Worm (Caenorhabditis elegans) whole organism, young adult: Measurements from ENCODE around the gene mlt-9.

Source experiments
- C17E4.6 ChIP-seq: fragments of 200-800 bp; sonication (Bioruptor generic); IDR thresholded peaks from 2 replicates; pipeline ENCODE4 v1.3.6; 2022; ENCODE audit warnings: missing genetic modification reagents, missing genetic modification characterization, missing compliant biosample characterization
- D2030.7 ChIP-seq: fragments of 200-800 bp; sonication (Bioruptor generic); IDR thresholded peaks from 2 replicates; pipeline ENCODE4 v1.3.6; 2022; ENCODE audit warnings: missing genetic modification reagents, missing genetic modification characterization, missing compliant biosample characterization
- F37B4.10 ChIP-seq: fragments of 200-800 bp; sonication (Bioruptor generic); IDR thresholded peaks from 2 replicates; pipeline ENCODE4 v1.3.6; 2022; ENCODE audit warnings: missing genetic modification characterization, missing compliant biosample characterization
- F49E8.2 ChIP-seq: sonication (generic microtip); optimal IDR thresholded peaks from 3 replicates; lab custom pipeline; 2017; ENCODE audit warnings: missing genetic modification characterization, mild to moderate bottlenecking, missing compliant biosample characterization, antibody characterized with exemption, moderate library complexity; ENCODE audit not compliant: insufficient read depth
- Y53G8AR.9 ChIP-seq: fragments of 200-800 bp; sonication (Bioruptor generic); conservative IDR thresholded peaks from 2 replicates; pipeline ENCODE4 v1.3.6; 2022; ENCODE audit warnings: missing genetic modification reagents, missing genetic modification characterization, missing compliant biosample characterization
- Y67H2A.10 ChIP-seq: fragments of 200-800 bp; sonication (Bioruptor generic); conservative IDR thresholded peaks from 2 replicates; pipeline ENCODE4 v1.3.6; 2022; ENCODE audit warnings: missing genetic modification reagents, missing genetic modification characterization, missing compliant biosample characterization
- Y95B8A.8 ChIP-seq: fragments of 200-800 bp; sonication (Bioruptor generic); IDR thresholded peaks from 2 replicates; pipeline ENCODE4 v1.3.6; 2022; ENCODE audit warnings: missing genetic modification reagents, missing genetic modification characterization, missing compliant biosample characterization
- ZK185.1 ChIP-seq: sonication (generic microtip); optimal IDR thresholded peaks from 2 replicates; lab custom pipeline; 2016; ENCODE audit warnings: mild to moderate bottlenecking, missing genetic modification characterization, missing compliant biosample characterization; ENCODE audit not compliant: poor library complexity, severe bottlenecking
- aptf-3 ChIP-seq: fragments of 200-800 bp; sonication (Bioruptor generic); IDR thresholded peaks from 2 replicates; pipeline ENCODE4 v1.3.6; 2022; ENCODE audit warnings: missing genetic modification characterization, missing compliant biosample characterization
- attf-5 ChIP-seq: fragments of 200-800 bp; sonication (Bioruptor generic); optimal IDR thresholded peaks from 2 replicates; lab custom pipeline; 2018; ENCODE audit warnings: mild to moderate bottlenecking, missing genetic modification characterization, missing compliant biosample characterization
- ccch-3 ChIP-seq: fragments of 200-800 bp; sonication (Bioruptor generic); optimal IDR thresholded peaks from 2 replicates; lab custom pipeline; 2018; ENCODE audit warnings: mild to moderate bottlenecking, missing genetic modification characterization, missing compliant biosample characterization
- ceh-27 ChIP-seq: fragments of 200-800 bp; sonication (Bioruptor generic); optimal IDR thresholded peaks from 2 replicates; lab custom pipeline; 2018; ENCODE audit warnings: mild to moderate bottlenecking, missing genetic modification characterization, moderate library complexity, missing compliant biosample characterization
- egrh-3 ChIP-seq: fragments of 200-800 bp; sonication (Bioruptor generic); IDR thresholded peaks from 2 replicates; pipeline ENCODE4 v1.3.6; 2022; ENCODE audit warnings: missing genetic modification reagents, missing genetic modification characterization, missing compliant biosample characterization
- ekl-4 ChIP-seq: fragments of 200-800 bp; sonication (Bioruptor generic); IDR thresholded peaks from 2 replicates; pipeline ENCODE4 v1.3.6; 2022; ENCODE audit warnings: missing genetic modification reagents, missing genetic modification characterization, missing compliant biosample characterization
- ets-4 ChIP-seq: fragments of 200-800 bp; sonication (Bioruptor generic); optimal IDR thresholded peaks from 2 replicates; lab custom pipeline; 2018; ENCODE audit warnings: mild to moderate bottlenecking, missing genetic modification characterization, missing compliant biosample characterization
- hlh-12 ChIP-seq: sonication (generic microtip); optimal IDR thresholded peaks from 2 replicates; lab custom pipeline; 2016; ENCODE audit warnings: missing genetic modification characterization, missing compliant biosample characterization
- hmg-1.2 ChIP-seq: fragments of 200-800 bp; sonication (Bioruptor generic); IDR thresholded peaks from 2 replicates; pipeline ENCODE4 v1.3.6; 2022; ENCODE audit warnings: missing genetic modification reagents, missing genetic modification characterization, missing compliant biosample characterization
- mcd-1 ChIP-seq: fragments of 200-800 bp; sonication (Bioruptor generic); IDR thresholded peaks from 2 replicates; pipeline ENCODE4 v1.3.6; 2022; ENCODE audit warnings: missing genetic modification reagents, missing genetic modification characterization, missing compliant biosample characterization
- nfya-2 ChIP-seq: fragments of 200-800 bp; sonication (Bioruptor generic); IDR thresholded peaks from 2 replicates; pipeline ENCODE4 v1.3.6; 2022; ENCODE audit warnings: missing genetic modification reagents, missing genetic modification characterization, missing compliant biosample characterization
- sea-2 ChIP-seq: fragments of 200-800 bp; sonication (Bioruptor generic); IDR thresholded peaks from 2 replicates; pipeline ENCODE4 v1.3.6; 2022; ENCODE audit warnings: missing genetic modification characterization, missing compliant biosample characterization
- snpc-1.1 ChIP-seq: sonication (generic microtip); optimal IDR thresholded peaks from 2 replicates; lab custom pipeline; 2017; ENCODE audit warnings: missing genetic modification characterization, mild to moderate bottlenecking, missing compliant biosample characterization, antibody characterized with exemption, moderate library complexity, missing genotype, missing genetic modification reagents; ENCODE audit not compliant: insufficient read depth
- snpc-1.3 ChIP-seq: sonication (generic microtip); optimal IDR thresholded peaks from 2 replicates; lab custom pipeline; 2017; ENCODE audit warnings: missing genetic modification characterization, mild to moderate bottlenecking, missing compliant biosample characterization, antibody characterized with exemption, moderate library complexity, missing genotype, missing genetic modification reagents; ENCODE audit not compliant: insufficient read depth
- snpc-4 ChIP-seq, 5 experiments: fragments of 150-350 bp in 1 of 5; sonication (generic microtip) in 4 of 5; optimal IDR thresholded peaks; 2 replicates each; lab custom pipeline; 2014 to 2018; ENCODE audit warnings: missing genetic modification characterization in 5 of 5, missing biosample characterization in 3 of 5, antibody characterized with exemption in 2 of 5, mild to moderate bottlenecking in 2 of 5, missing compliant biosample characterization in 2 of 5, missing genotype in 2 of 5, moderate library complexity in 2 of 5, missing genetic modification reagents in 1 of 5
- tlf-1 ChIP-seq: fragments of 200-800 bp; sonication (Bioruptor generic); optimal IDR thresholded peaks from 2 replicates; lab custom pipeline; 2018; ENCODE audit warnings: mild to moderate bottlenecking, missing genetic modification characterization, missing compliant biosample characterization
- unc-130 ChIP-seq: sonication (generic microtip); optimal IDR thresholded peaks from 2 replicates; lab custom pipeline; 2016; ENCODE audit warnings: missing genetic modification reagents, missing genetic modification characterization, missing compliant biosample characterization
- zfh-2 ChIP-seq: fragments of 200-800 bp; sonication (Bioruptor generic); conservative IDR thresholded peaks from 2 replicates; pipeline ENCODE4 v1.3.6; 2022; ENCODE audit warnings: missing genetic modification reagents, missing genetic modification characterization, missing compliant biosample characterization
- zim-3 ChIP-seq: sonication (generic microtip); optimal IDR thresholded peaks from 2 replicates; lab custom pipeline; 2017; ENCODE audit warnings: mild to moderate bottlenecking, missing genetic modification characterization, moderate library complexity, missing compliant biosample characterization

mlt-9 gene

ce11 chrX:15076042-15076565 is 31.5 kb downstream of the mlt-9 start, which contains the start of the genes H40L08.3 and H40L08.9 (continued):
- TF ChIP-seq aptf-3 (GFP tag; lab: Robert Waterston, UW) (no peak), nfya-2 (0 out of 2 replicates have a peak, but pooled peaks have one; percentile 51), ets-4 (GFP tag; lab: Kevin White, UChicago) (no peak), zim-3 (tag; lab: Kevin White, UChicago) (peak; percentile 42), C17E4.6 (GFP tag; lab: Robert Waterston, UW) (0 out of 2 replicates have a peak, but pooled peaks have one; percentile 3), sea-2 (GFP tag; lab: Robert Waterston, UW) (no peak), attf-5 (GFP tag; lab: Kevin White, UChicago) (no peak), Y53G8AR.9 (no peak), snpc-1.1 (tag; lab: Kevin White, UChicago) (no peak), ekl-4 (GFP tag; lab: Robert Waterston, UW) (no peak)

DNA sequence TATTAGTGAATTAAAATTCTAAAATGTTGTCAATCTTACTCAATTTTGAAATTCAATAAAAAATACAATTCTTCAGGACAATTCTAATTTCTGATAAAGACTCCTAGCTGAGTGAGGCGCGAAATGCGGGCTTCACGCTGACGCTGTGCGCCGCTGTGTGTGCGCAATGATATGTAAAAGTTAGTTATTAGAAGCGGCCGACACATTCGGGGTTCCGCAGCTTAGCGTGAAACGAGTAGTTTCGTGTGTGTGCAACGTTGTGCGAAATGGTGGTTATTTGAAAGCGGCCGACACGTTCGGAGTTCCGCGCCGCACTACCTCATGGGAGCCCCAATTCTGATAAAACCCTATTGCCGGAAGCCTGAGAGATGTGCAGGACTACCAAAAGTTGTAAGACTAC is 32.4 kb downstream of the mlt-9 start:
- 0 out of 2 replicates have a peak, but pooled peaks have one; percentile 7 for TF ChIP-seq Y95B8A.8 (GFP tag; lab: Robert Waterston, UW)
- TF ChIP-seq ZK185.1 (tag; lab: Kevin White, UChicago) = no peak
- TF ChIP-seq snpc-1.1 (tag; lab: Kevin White, UChicago) = peak; percentile 30
- no peak for TF ChIP-seq snpc-4 (GFP tag; optimal IDR thresholded peaks at IDR 0.05; lab: Kevin White, UChicago)
- TF ChIP-seq snpc-4 (tag; optimal IDR thresholded peaks at IDR 0.05; lab: Kevin White, UChicago) = peak in 2 of 4 experiments; percentile 51 to 80
- no peak for TF ChIP-seq unc-130
- TF ChIP-seq, all 124 proteins: peak for 3

DNA sequence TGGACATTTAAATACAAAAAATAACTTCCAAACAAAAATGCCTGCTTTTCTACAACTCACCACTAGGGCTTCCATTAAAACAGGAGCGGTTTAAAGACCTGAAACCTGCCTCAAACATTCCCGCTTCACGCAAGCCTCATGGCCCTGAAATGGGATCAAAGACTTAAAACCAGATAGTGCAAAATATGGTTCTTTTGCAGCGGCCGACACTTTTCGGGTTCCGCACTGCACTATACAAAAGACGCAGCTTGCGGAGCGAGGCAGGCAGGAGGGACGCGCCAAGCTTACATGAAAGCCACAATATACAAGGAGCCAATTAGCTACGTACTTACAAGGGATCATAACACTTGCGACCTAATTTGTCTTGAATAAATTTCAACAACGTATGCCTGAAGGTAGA is 34.1 kb downstream of the mlt-9 start:
- TF ChIP-seq snpc-1.1 (tag; lab: Kevin White, UChicago) (peak; percentile 22), snpc-4 (GFP tag; optimal IDR thresholded peaks at IDR 0.05; lab: Kevin White, UChicago) (peak; percentile 29), snpc-4 (tag; optimal IDR thresholded peaks at IDR 0.05; lab: Kevin White, UChicago) (peak in 2 of 4 experiments; percentile 88 to 91), ets-4 (GFP tag; lab: Kevin White, UChicago) (no peak), F37B4.10 (GFP tag; lab: Robert Waterston, UW) (no peak), hmg-1.2 (GFP tag; lab: Robert Waterston, UW) (peak; percentile 35; the same call in 1 of the 2 replicates)

DNA sequence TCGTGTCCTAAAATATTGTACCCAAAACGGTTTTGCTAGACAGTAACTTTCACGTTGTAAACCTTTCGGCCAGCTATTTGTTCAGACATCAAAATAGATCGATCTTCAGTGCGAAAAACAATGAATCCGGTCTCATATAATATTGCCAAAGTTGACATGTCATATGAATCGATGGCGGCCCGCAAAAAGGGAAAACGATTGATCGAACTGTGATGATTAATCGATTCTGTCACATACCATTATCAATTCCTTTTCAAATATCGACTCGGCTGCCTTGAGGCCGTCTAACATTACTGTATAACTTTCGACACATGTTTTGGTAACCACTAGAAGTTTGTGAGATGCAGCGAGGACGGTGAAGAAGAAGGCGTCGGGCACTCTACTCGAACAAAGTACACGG is 34.7 kb downstream of the mlt-9 start:
- TF ChIP-seq ets-4 (GFP tag; lab: Kevin White, UChicago) (no peak), Y53G8AR.9 (no peak), tlf-1 (GFP tag; lab: Kevin White, UChicago) (no peak), D2030.7 (no peak), mcd-1 (no peak), snpc-1.3 (no peak), F49E8.2 (tag; lab: Kevin White, UChicago) (no peak), Y67H2A.10 (GFP tag; lab: Robert Waterston, UW) (no peak), ccch-3 (GFP tag; lab: Kevin White, UChicago) (no peak), ceh-27 (GFP tag; lab: Kevin White, UChicago) (no peak), hmg-1.2 (GFP tag; lab: Robert Waterston, UW) (no peak)

DNA sequence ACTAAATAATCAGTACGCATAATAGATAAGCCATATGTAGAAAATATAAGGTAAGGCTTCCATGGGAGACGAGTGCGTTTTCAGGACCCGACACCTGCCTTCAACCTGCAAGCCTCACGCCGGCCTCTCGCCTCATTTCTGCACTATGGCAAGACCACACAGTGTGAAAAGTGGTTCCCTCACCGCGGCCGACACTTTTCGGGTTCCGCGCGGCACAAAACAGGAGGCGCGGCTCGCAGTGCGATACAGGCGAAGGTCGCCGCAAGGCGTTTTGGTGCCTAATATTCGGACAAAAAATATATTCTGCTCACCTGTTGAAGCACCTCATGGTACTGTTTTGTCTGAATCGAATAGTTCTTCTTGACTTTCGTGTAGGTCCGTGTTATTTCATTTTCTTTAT is 37.5 kb downstream of the mlt-9 start:
- TF ChIP-seq hlh-12 (tag; lab: Kevin White, UChicago) (no peak), snpc-4 (GFP tag; optimal IDR thresholded peaks at IDR 0.05; lab: Kevin White, UChicago) (peak; percentile 51), snpc-4 (tag; optimal IDR thresholded peaks at IDR 0.05; lab: Kevin White, UChicago) (peak in 3 of 4 experiments; percentile 50 to 88 (median 82)), zfh-2 (peak; percentile 82), snpc-1.1 (tag; lab: Kevin White, UChicago) (peak; percentile 67), egrh-3 (GFP tag; lab: Robert Waterston, UW) (peak; percentile 21; the same call in 1 of the 2 replicates)
- TF ChIP-seq, all 124 proteins: peak for 4
